Fruit fly (Drosophila melanogaster) whole organism, adult: ENCODE results near the gene CG18809.

Experiments used
- CG7045 ChIP-seq: fragments of 200-800 bp; sonication (Bioruptor generic); optimal IDR thresholded peaks from 2 replicates; lab custom pipeline; 2017; ENCODE audit warnings: missing biosample characterization, mild to moderate bottlenecking, missing genetic modification characterization
- CG7101 ChIP-seq: fragments of 200-800 bp; sonication (Bioruptor generic); optimal IDR thresholded peaks from 2 replicates; lab custom pipeline; 2018; ENCODE audit warnings: missing biosample characterization, mild to moderate bottlenecking, missing genetic modification characterization, moderate library complexity

DNA sequence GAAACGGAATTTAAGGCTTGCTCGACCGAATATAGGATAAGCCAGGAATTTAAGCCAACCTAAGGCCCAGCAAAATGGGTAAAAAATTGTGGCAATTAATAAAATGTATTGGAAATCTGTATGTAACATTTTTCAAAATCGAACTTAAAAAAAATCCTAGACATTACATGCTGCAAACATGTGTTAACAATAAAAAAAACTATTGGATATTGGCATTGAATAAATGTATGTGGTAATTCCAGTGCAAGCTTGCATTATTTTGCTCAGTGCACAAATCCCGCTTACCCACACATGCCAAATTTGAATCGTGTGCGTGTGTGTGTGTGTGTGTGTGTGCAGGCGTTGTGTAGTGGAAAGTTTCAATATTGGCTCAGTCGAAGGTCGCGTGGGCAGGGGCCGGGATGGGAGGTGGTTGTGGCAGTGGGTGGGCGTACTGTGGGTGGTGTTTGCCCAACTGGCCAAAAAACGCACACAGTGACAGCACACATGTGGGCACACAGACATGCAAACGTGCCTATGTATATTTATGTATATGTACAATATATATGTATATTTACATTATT, 19.4 kb upstream of the CG18809 start:
- no peak for TF ChIP-seq CG7101
- no peak for TF ChIP-seq CG7045 (GFP tag; lab: Kevin White, UChicago)
